Worm (Caenorhabditis elegans) whole organism, midembryonic: ENCODE data around the gene C05C10.7.

Experiments used
- cog-1 ChIP-seq: sonication (generic microtip); optimal IDR thresholded peaks from 2 replicates; lab custom pipeline; 2016; ENCODE audit warnings: missing genetic modification characterization, missing compliant biosample characterization
- flt-1 ChIP-seq: fragments of 200-800 bp; sonication (Bioruptor generic); IDR thresholded peaks from 2 replicates; pipeline ENCODE4 v1.3.6; 2022; ENCODE audit warnings: missing genetic modification characterization, missing compliant biosample characterization
- klf-2 ChIP-seq: fragments of 200-800 bp; sonication (Bioruptor generic); conservative IDR thresholded peaks from 2 replicates; pipeline ENCODE4 v1.3.6; 2022; ENCODE audit warnings: missing genetic modification reagents, missing genetic modification characterization, missing compliant biosample characterization
- tab-1 ChIP-seq: fragments of 200-800 bp; sonication (Bioruptor generic); IDR thresholded peaks from 2 replicates; pipeline ENCODE4 v1.3.6; 2022; ENCODE audit warnings: missing genetic modification characterization, missing compliant biosample characterization
- ztf-29 ChIP-seq: fragments of 200-800 bp; sonication (Bioruptor generic); IDR thresholded peaks from 2 replicates; pipeline ENCODE4 v1.3.6; 2022; ENCODE audit warnings: missing genetic modification reagents, missing genetic modification characterization, missing compliant biosample characterization

DNA sequence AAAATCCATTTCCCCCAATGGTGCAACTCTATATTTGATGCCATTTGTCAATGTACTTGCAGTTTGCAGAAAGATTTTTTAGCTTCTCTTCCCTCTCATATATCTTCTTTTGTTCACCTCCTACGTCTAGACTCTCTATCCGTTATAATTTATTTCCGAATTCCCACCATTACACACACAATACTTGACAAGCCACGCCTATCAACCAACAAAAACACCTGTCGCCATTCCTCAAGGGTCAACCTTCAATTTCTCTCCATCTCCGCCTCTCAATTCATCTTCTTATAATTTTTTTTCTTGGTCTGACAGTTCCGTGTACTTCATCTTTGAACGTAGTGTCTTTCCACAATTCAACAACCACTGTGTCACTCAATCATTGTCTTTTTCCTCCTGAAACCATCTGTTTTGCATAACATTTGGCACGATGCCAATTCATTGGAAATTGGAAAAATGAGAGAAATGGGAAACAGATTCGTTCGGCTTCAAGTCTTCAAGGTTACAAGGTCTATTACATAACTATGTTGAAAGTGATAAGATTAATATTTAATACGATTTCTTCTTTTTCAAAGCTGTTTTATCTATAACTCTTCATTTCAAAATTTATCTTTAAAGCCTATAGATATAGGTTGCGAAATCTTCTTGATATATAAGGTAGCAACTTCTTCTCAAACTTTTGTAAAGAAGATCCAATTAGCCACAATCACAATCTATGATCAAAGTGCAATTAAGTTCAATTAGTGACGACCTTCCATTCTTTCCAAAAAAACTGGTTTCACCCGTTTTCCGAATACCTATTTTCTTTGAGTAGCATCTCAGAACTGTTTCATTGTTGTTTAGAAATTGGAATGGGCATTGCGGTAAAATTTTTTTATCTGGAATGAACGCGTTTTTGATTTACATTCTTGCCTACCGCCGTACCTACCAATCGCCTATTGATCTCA, 48.1 kb upstream of the C05C10.7 start:
- no peak for TF ChIP-seq cog-1 (tag; lab: Kevin White, UChicago)
- no peak for TF ChIP-seq ztf-29
- TF ChIP-seq tab-1: no peak
- TF ChIP-seq flt-1 (GFP tag; lab: Robert Waterston, UW): no peak
- no peak for TF ChIP-seq klf-2
